Worm (Caenorhabditis elegans) whole organism, L4 larva: ENCODE data around the gene cyk-4.

ENCODE experiments used
- D1046.2 ChIP-seq: fragments of 200-800 bp; sonication (Bioruptor generic); IDR thresholded peaks from 2 replicates; pipeline ENCODE4 v1.3.6; 2022; ENCODE audit warnings: missing genetic modification characterization, missing compliant biosample characterization
- F10B5.3 ChIP-seq: sonication (generic microtip); optimal IDR thresholded peaks from 2 replicates; lab custom pipeline; 2016; ENCODE audit warnings: mild to moderate bottlenecking, missing genetic modification characterization, missing compliant biosample characterization
- F44E2.7 ChIP-seq: fragments of 200-800 bp; sonication (Bioruptor generic); IDR thresholded peaks from 2 replicates; pipeline ENCODE4 v2.1.2; 2022; ENCODE audit warnings: missing genetic modification characterization, missing compliant biosample characterization
- R02D3.7 ChIP-seq: fragments of 150-350 bp; sonication (generic microtip); optimal IDR thresholded peaks from 3 replicates; lab custom pipeline; 2014; ENCODE audit warnings: missing biosample characterization, missing genetic modification characterization
- T26A8.4 ChIP-seq: fragments of 200-800 bp; sonication (Bioruptor generic); IDR thresholded peaks from 2 replicates; pipeline ENCODE4 v1.3.6; 2022; ENCODE audit warnings: missing genetic modification characterization, missing compliant biosample characterization
- Y48G9A.11 ChIP-seq: fragments of 200-800 bp; sonication (Bioruptor generic); IDR thresholded peaks from 2 replicates; pipeline ENCODE4 v1.3.6; 2022; ENCODE audit warnings: missing genetic modification reagents, missing genetic modification characterization, missing compliant biosample characterization
- Y5F2A.4 ChIP-seq: fragments of 200-800 bp; sonication (Bioruptor generic); optimal IDR thresholded peaks from 2 replicates; lab custom pipeline; 2018; ENCODE audit warnings: mild to moderate bottlenecking, missing genetic modification characterization, missing compliant biosample characterization
- aha-1 ChIP-seq: fragments of 150-350 bp; peaks from one replicate; lab custom pipeline; 2014; ENCODE audit warnings: missing biosample characterization, missing genetic modification characterization
- arid-1 ChIP-seq: fragments of 200-800 bp; sonication (Bioruptor generic); conservative IDR thresholded peaks from 2 replicates; pipeline ENCODE4 v1.3.6; 2022; ENCODE audit warnings: missing genetic modification reagents, missing genetic modification characterization, missing compliant biosample characterization
- attf-4 ChIP-seq: sonication (generic microtip); optimal IDR thresholded peaks from 3 replicates; lab custom pipeline; 2017; ENCODE audit warnings: missing biosample characterization, missing genetic modification characterization
- ceh-20 ChIP-seq: fragments of 200-800 bp; sonication (Bioruptor generic); IDR thresholded peaks from 2 replicates; pipeline ENCODE4 v1.3.6; 2022; ENCODE audit warnings: missing genetic modification reagents, missing genetic modification characterization, missing compliant biosample characterization
- dpl-1 ChIP-seq: fragments of 150-350 bp; optimal IDR thresholded peaks from 2 replicates; lab custom pipeline; 2014; ENCODE audit warnings: missing biosample characterization, missing genetic modification reagents, missing genetic modification characterization
- duxl-1 ChIP-seq: sonication (generic microtip); optimal IDR thresholded peaks from 2 replicates; lab custom pipeline; 2016; ENCODE audit warnings: mild to moderate bottlenecking, missing genetic modification characterization, moderate library complexity, missing compliant biosample characterization; ENCODE audit not compliant: poor library complexity
- dve-1 ChIP-seq: sonication (generic microtip); optimal IDR thresholded peaks from 2 replicates; lab custom pipeline; 2017; ENCODE audit warnings: antibody characterized with exemption, mild to moderate bottlenecking, missing genetic modification characterization, missing compliant biosample characterization; ENCODE audit not compliant: insufficient read depth
- egl-43 ChIP-seq: fragments of 200-800 bp; sonication (Bioruptor generic); IDR thresholded peaks from 2 replicates; pipeline ENCODE4 v1.3.6; 2022; ENCODE audit warnings: missing genetic modification reagents, missing genetic modification characterization, missing compliant biosample characterization
- fkh-10 ChIP-seq: fragments of 150-350 bp; optimal IDR thresholded peaks from 2 replicates; lab custom pipeline; 2014; ENCODE audit warnings: missing biosample characterization, missing genetic modification reagents, missing genetic modification characterization
- fos-1 ChIP-seq: fragments of 150-350 bp; optimal IDR thresholded peaks from 2 replicates; lab custom pipeline; 2014; ENCODE audit warnings: missing biosample characterization, missing genetic modification characterization
- hif-1 ChIP-seq, 2 experiments: sonication (generic microtip); optimal IDR thresholded peaks; 2 replicates each; lab custom pipeline; 2016 to 2017; ENCODE audit warnings: missing compliant biosample characterization in 2 of 2, missing genetic modification characterization in 2 of 2, missing genetic modification reagents in 2 of 2, missing genotype in 2 of 2, mild to moderate bottlenecking in 1 of 2
- hlh-11 ChIP-seq: fragments of 200-800 bp; sonication (Bioruptor generic); optimal IDR thresholded peaks from 2 replicates; lab custom pipeline; 2018; ENCODE audit warnings: mild to moderate bottlenecking, missing genetic modification characterization, missing compliant biosample characterization
- hlh-30 ChIP-seq: sonication (generic microtip); optimal IDR thresholded peaks from 2 replicates; lab custom pipeline; 2017; ENCODE audit warnings: antibody characterized with exemption, mild to moderate bottlenecking, missing genetic modification characterization, missing compliant biosample characterization; ENCODE audit not compliant: insufficient read depth
- lim-7 ChIP-seq: fragments of 200-800 bp; sonication (Bioruptor generic); IDR thresholded peaks from 2 replicates; pipeline ENCODE4 v1.3.6; 2022; ENCODE audit warnings: missing genetic modification characterization, missing compliant biosample characterization
- lin-15B ChIP-seq: fragments of 150-350 bp; sonication (generic microtip); optimal IDR thresholded peaks from 3 replicates; lab custom pipeline; 2014; ENCODE audit warnings: missing biosample characterization, missing genetic modification characterization
- lir-3 ChIP-seq: sonication (generic microtip); optimal IDR thresholded peaks from 2 replicates; lab custom pipeline; 2016; ENCODE audit warnings: mild to moderate bottlenecking, missing genetic modification characterization, missing compliant biosample characterization
- lsy-2 ChIP-seq, 2 experiments: fragments of 150-350 bp in 1 of 2; sonication (generic microtip) in 1 of 2; optimal IDR thresholded peaks; 2 replicates each; lab custom pipeline; 2014 to 2017; ENCODE audit warnings: missing biosample characterization in 2 of 2, missing genetic modification characterization in 2 of 2
- madf-9 ChIP-seq: fragments of 200-800 bp; sonication (Bioruptor generic); conservative IDR thresholded peaks from 2 replicates; pipeline ENCODE4 v1.3.6; 2022; ENCODE audit warnings: missing genetic modification reagents, missing genetic modification characterization, missing compliant biosample characterization
- mdl-1 ChIP-seq, 2 experiments: fragments of 150-350 bp in 1 of 2; sonication (generic microtip) in 1 of 2; optimal IDR thresholded peaks; 2 replicates each; lab custom pipeline; 2014 to 2017; ENCODE audit warnings: missing biosample characterization in 2 of 2, missing genetic modification characterization in 2 of 2
- mep-1 ChIP-seq: fragments of 150-350 bp; sonication (generic microtip); optimal IDR thresholded peaks from 3 replicates; lab custom pipeline; 2014; ENCODE audit warnings: missing biosample characterization, missing genetic modification characterization
- mes-2 ChIP-seq: sonication (generic microtip); optimal IDR thresholded peaks from 2 replicates; lab custom pipeline; 2016; ENCODE audit warnings: missing genotype, mild to moderate bottlenecking, missing genetic modification characterization, missing compliant biosample characterization; ENCODE audit not compliant: poor library complexity, severe bottlenecking
- mxl-3 ChIP-seq: fragments of 200-800 bp; sonication (Bioruptor generic); optimal IDR thresholded peaks from 2 replicates; lab custom pipeline; 2018; ENCODE audit warnings: mild to moderate bottlenecking, missing genetic modification characterization, missing compliant biosample characterization
- nhr-102 ChIP-seq: sonication (generic microtip); optimal IDR thresholded peaks from 2 replicates; lab custom pipeline; 2016; ENCODE audit warnings: mild to moderate bottlenecking, missing genetic modification characterization, moderate library complexity, missing compliant biosample characterization
- nhr-11 ChIP-seq: fragments of 150-350 bp; optimal IDR thresholded peaks from 2 replicates; lab custom pipeline; 2014; ENCODE audit warnings: missing biosample characterization, missing genetic modification characterization
- nhr-111 ChIP-seq: fragments of 200-800 bp; sonication (Bioruptor generic); optimal IDR thresholded peaks from 2 replicates; lab custom pipeline; 2018; ENCODE audit warnings: mild to moderate bottlenecking, missing genetic modification characterization, missing compliant biosample characterization
- nhr-25 ChIP-seq: sonication (generic microtip); optimal IDR thresholded peaks from 2 replicates; lab custom pipeline; 2017; ENCODE audit warnings: missing genetic modification characterization, mild to moderate bottlenecking, missing compliant biosample characterization, antibody characterized with exemption, moderate library complexity, borderline replicate concordance; ENCODE audit not compliant: insufficient read depth
- nhr-28 ChIP-seq: fragments of 150-350 bp; optimal IDR thresholded peaks from 2 replicates; lab custom pipeline; 2014; ENCODE audit warnings: missing biosample characterization, missing genetic modification characterization
- nhr-41 ChIP-seq: fragments of 200-800 bp; sonication (Bioruptor generic); IDR thresholded peaks from 2 replicates; pipeline ENCODE4 v1.3.6; 2022; ENCODE audit warnings: missing genetic modification reagents, missing genetic modification characterization, missing compliant biosample characterization
- nhr-48 ChIP-seq: sonication (generic microtip); optimal IDR thresholded peaks from 2 replicates; lab custom pipeline; 2016; ENCODE audit warnings: mild to moderate bottlenecking, missing genetic modification characterization, missing compliant biosample characterization
- nhr-6 ChIP-seq: fragments of 150-350 bp; optimal IDR thresholded peaks from 2 replicates; lab custom pipeline; 2014; ENCODE audit warnings: missing biosample characterization, missing genetic modification characterization
- pha-4 ChIP-seq, 2 experiments: fragments of 150-350 bp in 1 of 2; fragments of 200-800 bp in 1 of 2; sonication (Bioruptor generic) in 1 of 2; IDR thresholded peaks in 1 of 2; optimal IDR thresholded peaks in 1 of 2; 2 replicates each; pipeline versions ENCODE4 v1.3.6 to Lab custom; 2014 to 2022; ENCODE audit warnings: missing genetic modification characterization in 2 of 2, missing genetic modification reagents in 2 of 2, missing biosample characterization in 1 of 2, missing compliant biosample characterization in 1 of 2
- php-3 ChIP-seq: fragments of 200-800 bp; sonication (Bioruptor generic); IDR thresholded peaks from 2 replicates; pipeline ENCODE4 v1.3.6; 2022; ENCODE audit warnings: missing genetic modification reagents, missing genetic modification characterization, missing compliant biosample characterization
- rbr-2 ChIP-seq: sonication (generic microtip); optimal IDR thresholded peaks from 2 replicates; lab custom pipeline; 2016; ENCODE audit warnings: missing genotype, missing genetic modification characterization, missing compliant biosample characterization
- sdz-12 ChIP-seq: fragments of 200-800 bp; sonication (Bioruptor generic); optimal IDR thresholded peaks from 2 replicates; lab custom pipeline; 2018; ENCODE audit warnings: mild to moderate bottlenecking, missing genetic modification characterization, missing compliant biosample characterization
- set-16 ChIP-seq: fragments of 200-800 bp; sonication (Bioruptor generic); IDR thresholded peaks from 2 replicates; pipeline ENCODE4 v1.3.6; 2022; ENCODE audit warnings: missing genetic modification reagents, missing genetic modification characterization, missing compliant biosample characterization
- skn-1 ChIP-seq: fragments of 150-350 bp; optimal IDR thresholded peaks from 2 replicates; lab custom pipeline; 2014; ENCODE audit warnings: missing biosample characterization, missing genetic modification characterization
- spr-1 ChIP-seq: sonication (generic microtip); optimal IDR thresholded peaks from 2 replicates; lab custom pipeline; 2016; ENCODE audit warnings: mild to moderate bottlenecking, missing genetic modification characterization, missing compliant biosample characterization
- vab-7 ChIP-seq: fragments of 200-800 bp; sonication (Bioruptor generic); IDR thresholded peaks from 2 replicates; pipeline ENCODE4 v1.3.6; 2022; ENCODE audit warnings: missing genetic modification reagents, missing genetic modification characterization, missing compliant biosample characterization
- zip-11 ChIP-seq: fragments of 200-800 bp; sonication (Bioruptor generic); IDR thresholded peaks from 2 replicates; pipeline ENCODE4 v1.3.6; 2022; ENCODE audit warnings: missing genetic modification characterization, missing compliant biosample characterization
- zip-2 ChIP-seq: fragments of 150-350 bp; optimal IDR thresholded peaks from 2 replicates; lab custom pipeline; 2014; ENCODE audit warnings: missing biosample characterization, missing genetic modification characterization
- ztf-11 ChIP-seq: fragments of 150-350 bp; optimal IDR thresholded peaks from 2 replicates; lab custom pipeline; 2014; ENCODE audit warnings: missing biosample characterization, missing genetic modification characterization

cyk-4 gene

ce11 chrIII:13719247-13719758 lies 51.7 kb downstream of the cyk-4 start:
- no peak; the same call in 1 of the 2 replicates for TF ChIP-seq ceh-20 (GFP tag; lab: Robert Waterston, UW)
- TF ChIP-seq set-16 (GFP tag; lab: Robert Waterston, UW): peak; percentile 17; the same call in 1 of the 2 replicates
- TF ChIP-seq lir-3 (tag; lab: Kevin White, UChicago): no peak
- TF ChIP-seq F10B5.3 (tag; lab: Kevin White, UChicago): no peak
- peak; percentile 9 for TF ChIP-seq dve-1 (tag; lab: Kevin White, UChicago)
- TF ChIP-seq madf-9: no peak
- no peak for TF ChIP-seq lsy-2 (tag; optimal IDR thresholded peaks at IDR 0.05; lab: Kevin White, UChicago)
- TF ChIP-seq mxl-3 (GFP tag; lab: Kevin White, UChicago): peak; percentile 87
- TF ChIP-seq hlh-30: peak; percentile 86
- TF ChIP-seq vab-7 (GFP tag; lab: Robert Waterston, UW): no peak
- TF ChIP-seq zip-11 (GFP tag; lab: Robert Waterston, UW): no peak
- TF ChIP-seq nhr-102 (tag; lab: Kevin White, UChicago): peak; percentile 0
- TF ChIP-seq mdl-1 (tag; optimal IDR thresholded peaks at IDR 0.05; lab: Kevin White, UChicago): peak; percentile 68 to 82
- peak; percentile 16 for TF ChIP-seq mes-2 (tag; lab: Kevin White, UChicago)
- TF ChIP-seq F44E2.7 (GFP tag; lab: Robert Waterston, UW): no peak
- TF ChIP-seq R02D3.7: no peak
- no peak for TF ChIP-seq Y48G9A.11
- peak; percentile 56 for TF ChIP-seq nhr-28 (tag; lab: Kevin White, UChicago)
- peak; percentile 11 for TF ChIP-seq mep-1 (tag; lab: Kevin White, UChicago)
- no peak for TF ChIP-seq pha-4 (GFP tag; IDR thresholded peaks at IDR 0.05; lab: Robert Waterston, UW)
- no peak for TF ChIP-seq pha-4 (tag; optimal IDR thresholded peaks at IDR 0.05; lab: Kevin White, UChicago)
- peak; percentile 17 for TF ChIP-seq nhr-25 (tag; lab: Kevin White, UChicago)
- no peak for TF ChIP-seq nhr-6 (tag; lab: Kevin White, UChicago)
- no peak for TF ChIP-seq egl-43
- no peak for TF ChIP-seq rbr-2 (tag; lab: Kevin White, UChicago)
- peak; percentile 73 for TF ChIP-seq hlh-11 (tag; lab: Kevin White, UChicago)
- no peak for TF ChIP-seq php-3 (GFP tag; lab: Robert Waterston, UW)
- no peak for TF ChIP-seq sdz-12 (GFP tag; lab: Kevin White, UChicago)
- TF ChIP-seq nhr-11: no peak
- TF ChIP-seq Y5F2A.4 (GFP tag; lab: Kevin White, UChicago): no peak
- peak in 1 of 2 experiments; percentile 12 for TF ChIP-seq hif-1 (tag; optimal IDR thresholded peaks at IDR 0.05; lab: Kevin White, UChicago)
- no peak for TF ChIP-seq nhr-111 (GFP tag; lab: Kevin White, UChicago)
- TF ChIP-seq dpl-1 (GFP tag; lab: Kevin White, UChicago): no peak
- TF ChIP-seq attf-4 (tag; lab: Kevin White, UChicago): no peak
- TF ChIP-seq lin-15B: no peak
- TF ChIP-seq ztf-11: no peak
- TF ChIP-seq nhr-41: no peak
- TF ChIP-seq T26A8.4 (GFP tag; lab: Robert Waterston, UW): peak; percentile 38; the same call in 1 of the 2 replicates
- no peak for TF ChIP-seq zip-2 (tag; lab: Kevin White, UChicago)
- peak; percentile 97 for TF ChIP-seq aha-1 (tag; lab: Kevin White, UChicago)
- TF ChIP-seq skn-1: no peak
- no peak for TF ChIP-seq arid-1 (GFP tag; lab: Robert Waterston, UW)
- no peak for TF ChIP-seq lim-7 (GFP tag; lab: Robert Waterston, UW)
- peak; percentile 44 for TF ChIP-seq nhr-48 (tag; lab: Kevin White, UChicago)
- no peak for TF ChIP-seq fos-1 (tag; lab: Kevin White, UChicago)
- no peak for TF ChIP-seq D1046.2
- peak; percentile 47 for TF ChIP-seq duxl-1 (tag; lab: Kevin White, UChicago)
- TF ChIP-seq fkh-10 (GFP tag; lab: Kevin White, UChicago): no peak
- no peak for TF ChIP-seq spr-1 (tag; lab: Kevin White, UChicago)
- TF ChIP-seq, all 104 proteins: peak for 16
